Fruit fly (Drosophila melanogaster): ENCODE results near the gene Rpn12R.

Gene Rpn12R

DNA sequence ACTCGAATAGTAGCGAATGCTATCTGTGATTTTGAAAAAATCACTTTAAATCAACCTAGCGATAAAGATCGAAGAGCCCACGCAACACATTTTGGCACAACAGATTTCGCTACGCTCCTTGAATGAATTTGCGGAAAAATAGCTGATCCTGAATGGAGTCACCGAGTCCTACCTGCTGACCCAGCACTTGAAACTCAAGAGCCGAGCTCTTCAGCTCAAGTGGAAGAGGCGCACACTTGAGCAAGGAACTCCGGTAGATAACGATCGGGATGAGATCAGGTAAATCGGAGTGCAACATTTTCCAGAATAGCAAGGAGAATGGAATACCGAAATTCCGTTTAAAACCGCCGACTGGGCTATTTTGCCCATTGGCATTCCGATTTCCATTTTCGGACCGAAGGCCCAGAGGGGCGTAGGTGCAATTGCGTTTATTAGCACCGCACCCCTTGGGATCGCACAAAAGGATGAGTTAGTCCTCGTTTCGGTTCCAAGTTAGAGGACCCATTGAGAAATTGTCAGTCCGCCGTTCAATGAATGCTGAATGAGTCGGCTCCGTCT lies 2.0 kb downstream of the Rpn12R start:
- TF ChIP-seq EcR (GFP tag; optimal IDR thresholded peaks at IDR 0.05) (no peak), CG8478 (optimal IDR thresholded peaks at IDR 0.05) (no peak), usp (GFP tag; optimal IDR thresholded peaks at IDR 0.05) (no peak), Dll (optimal IDR thresholded peaks at IDR 0.05) (no peak), psq (optimal IDR thresholded peaks at IDR 0.05) (no peak)

dm6 chr3L:15039510-15039909 lies 2.9 kb downstream of the Rpn12R start:
- no peak for TF ChIP-seq psq (optimal IDR thresholded peaks at IDR 0.05)
- no peak for TF ChIP-seq EcR (GFP tag; optimal IDR thresholded peaks at IDR 0.05)
- TF ChIP-seq Dll (optimal IDR thresholded peaks at IDR 0.05): no peak
- no peak for TF ChIP-seq pan (optimal IDR thresholded peaks at IDR 0.05)
- TF ChIP-seq CG8478 (optimal IDR thresholded peaks at IDR 0.05): no peak
- no peak for TF ChIP-seq usp (GFP tag; optimal IDR thresholded peaks at IDR 0.05)

DNA sequence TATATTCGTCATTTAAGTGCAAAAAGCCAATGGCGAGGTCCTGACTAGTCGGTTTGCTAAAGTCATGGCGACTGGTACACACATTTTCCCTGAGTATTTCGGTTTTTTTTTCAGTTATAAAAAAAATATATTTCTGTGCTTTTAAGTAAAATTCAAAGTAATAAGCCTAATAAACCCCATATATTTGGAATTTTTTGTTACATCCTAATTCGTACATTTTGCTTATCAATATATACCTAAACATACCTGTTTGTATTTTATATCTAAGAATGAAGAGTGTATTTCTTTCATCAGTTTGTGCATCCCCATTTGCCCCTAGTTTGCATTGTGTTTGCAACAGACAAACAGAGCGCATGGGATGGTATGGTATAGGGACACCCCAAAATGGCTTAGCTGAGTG lies 6.8 kb downstream of the Rpn12R start:
- TF ChIP-seq EcR (GFP tag; optimal IDR thresholded peaks at IDR 0.05): no peak
- TF ChIP-seq psq (optimal IDR thresholded peaks at IDR 0.05): no peak
- no peak for TF ChIP-seq Dll (optimal IDR thresholded peaks at IDR 0.05)
- TF ChIP-seq pan (optimal IDR thresholded peaks at IDR 0.05): no peak
- TF ChIP-seq usp (GFP tag; optimal IDR thresholded peaks at IDR 0.05): no peak
- no peak for TF ChIP-seq CG8478 (optimal IDR thresholded peaks at IDR 0.05)

dm6 chr3L:15034714-15035076 lies 7.7 kb downstream of the Rpn12R start:
- TF ChIP-seq CG8478 (optimal IDR thresholded peaks at IDR 0.05) (no peak), pan (optimal IDR thresholded peaks at IDR 0.05) (no peak), EcR (GFP tag; optimal IDR thresholded peaks at IDR 0.05) (no peak), psq (optimal IDR thresholded peaks at IDR 0.05) (no peak), usp (GFP tag; optimal IDR thresholded peaks at IDR 0.05) (no peak), Dll (optimal IDR thresholded peaks at IDR 0.05) (no peak)

dm6 chr3L:15034061-15034713 lies 8.2 kb downstream of the Rpn12R start:
- no peak for TF ChIP-seq usp (GFP tag; optimal IDR thresholded peaks at IDR 0.05)
- TF ChIP-seq EcR (GFP tag; optimal IDR thresholded peaks at IDR 0.05): no peak
- no peak for TF ChIP-seq Dll (optimal IDR thresholded peaks at IDR 0.05)

DNA sequence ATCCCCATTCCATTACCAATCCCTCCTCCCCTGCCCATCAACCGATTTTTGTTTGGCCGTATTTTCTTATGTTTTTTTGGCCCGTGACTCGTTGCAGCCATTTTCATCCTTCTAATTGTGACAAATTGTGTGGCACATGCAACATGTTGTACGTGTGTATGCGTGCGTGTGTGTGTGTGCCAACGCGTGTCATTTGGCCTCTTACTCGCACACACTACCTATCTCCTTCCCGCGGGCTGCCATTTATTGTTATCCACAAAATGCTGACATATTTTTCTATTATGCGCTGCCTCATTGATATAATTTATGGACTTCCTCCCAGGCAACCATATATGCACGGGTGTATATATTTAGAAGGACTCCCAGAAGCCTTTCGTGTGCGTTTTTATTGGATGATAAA lies 10.6 kb downstream of the Rpn12R start:
- TF ChIP-seq usp (GFP tag; optimal IDR thresholded peaks at IDR 0.05) (no peak), pan (optimal IDR thresholded peaks at IDR 0.05) (no peak), Dll (optimal IDR thresholded peaks at IDR 0.05) (no peak), CG8478 (optimal IDR thresholded peaks at IDR 0.05) (no peak), EcR (GFP tag; optimal IDR thresholded peaks at IDR 0.05) (no peak), psq (optimal IDR thresholded peaks at IDR 0.05) (no peak)

dm6 chr3L:15023192-15023591 lies 19.2 kb downstream of the Rpn12R start, which contains the start of gene CG32148:
Gene CG32148 (plus strand): TSS chr3L:15023492.
- no peak for TF ChIP-seq usp (GFP tag; optimal IDR thresholded peaks at IDR 0.05)

dm6 chr3L:15021008-15021407 lies 21.4 kb downstream of the Rpn12R start:
- TF ChIP-seq EcR (GFP tag; optimal IDR thresholded peaks at IDR 0.05): no peak
- no peak for TF ChIP-seq CG8478 (optimal IDR thresholded peaks at IDR 0.05)
- no peak for TF ChIP-seq pan (optimal IDR thresholded peaks at IDR 0.05)
- TF ChIP-seq psq (optimal IDR thresholded peaks at IDR 0.05): no peak
- TF ChIP-seq usp (GFP tag; optimal IDR thresholded peaks at IDR 0.05): no peak
- TF ChIP-seq Dll (optimal IDR thresholded peaks at IDR 0.05): no peak

DNA sequence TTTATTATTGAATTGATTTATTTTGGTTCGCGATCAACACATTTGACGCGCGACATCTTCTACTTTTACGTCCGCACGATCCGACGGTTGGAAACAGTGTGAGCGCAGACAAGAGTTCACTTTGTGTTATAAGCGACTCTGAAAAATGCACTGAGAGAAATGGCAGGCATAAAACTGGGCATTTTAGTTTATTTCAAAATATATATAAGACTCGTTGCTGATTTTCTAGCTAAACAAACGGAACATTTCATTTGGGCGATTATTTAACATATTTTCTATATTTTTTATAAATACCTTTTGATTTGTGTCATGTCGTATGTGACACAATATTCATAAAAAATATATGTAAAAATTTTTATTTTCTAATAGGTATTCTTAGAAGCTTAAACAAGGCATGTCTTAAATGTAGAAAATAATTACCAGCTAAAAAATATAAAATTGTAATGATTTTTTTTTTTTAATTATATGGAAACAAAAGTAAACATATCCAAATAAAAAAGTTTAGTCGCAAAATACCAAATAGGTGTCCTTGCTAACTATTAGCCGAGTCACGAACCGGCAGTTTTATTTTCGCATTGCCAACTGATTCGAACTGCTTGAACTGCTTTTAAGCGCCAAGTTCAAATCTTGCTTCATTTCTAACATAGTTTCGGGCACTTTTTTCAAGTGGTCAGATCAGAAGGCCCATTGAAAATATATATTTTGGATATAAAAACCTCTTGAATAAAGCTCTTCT lies 28.2 kb downstream of the Rpn12R start, which contains the start of gene Reck:
Gene Reck, minus strand, starts transcription at position 106 of the 736 bp plus-strand sequence.
- TF ChIP-seq Dll (optimal IDR thresholded peaks at IDR 0.05) (no peak), EcR (GFP tag; optimal IDR thresholded peaks at IDR 0.05) (no peak), CG8478 (optimal IDR thresholded peaks at IDR 0.05) (no peak), usp (GFP tag; optimal IDR thresholded peaks at IDR 0.05) (no peak), psq (optimal IDR thresholded peaks at IDR 0.05) (no peak), pan (optimal IDR thresholded peaks at IDR 0.05) (no peak)

DNA sequence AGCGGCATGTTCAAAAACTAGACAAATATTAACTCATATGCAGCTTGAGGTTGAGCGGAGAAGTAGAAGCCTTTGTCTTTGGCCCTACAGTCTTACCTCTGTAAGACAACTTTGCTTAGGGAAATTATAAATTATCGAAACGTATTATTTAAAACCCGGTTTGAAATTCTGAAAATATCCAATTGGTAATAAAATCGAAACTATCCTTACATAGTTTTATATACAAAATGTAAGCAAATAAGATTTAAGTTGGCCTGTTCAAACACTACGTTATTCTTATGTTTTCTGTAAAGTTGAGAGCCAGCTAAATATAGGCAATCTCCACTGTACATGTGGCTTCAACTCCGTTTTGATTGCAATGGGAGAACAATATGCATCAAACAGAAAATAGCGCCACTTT lies 29.1 kb downstream of the Rpn12R start:
- TF ChIP-seq pan (optimal IDR thresholded peaks at IDR 0.05) (no peak), usp (GFP tag; optimal IDR thresholded peaks at IDR 0.05) (no peak), EcR (GFP tag; optimal IDR thresholded peaks at IDR 0.05) (no peak), Dll (optimal IDR thresholded peaks at IDR 0.05) (no peak), psq (optimal IDR thresholded peaks at IDR 0.05) (no peak), CG8478 (optimal IDR thresholded peaks at IDR 0.05) (no peak)

DNA sequence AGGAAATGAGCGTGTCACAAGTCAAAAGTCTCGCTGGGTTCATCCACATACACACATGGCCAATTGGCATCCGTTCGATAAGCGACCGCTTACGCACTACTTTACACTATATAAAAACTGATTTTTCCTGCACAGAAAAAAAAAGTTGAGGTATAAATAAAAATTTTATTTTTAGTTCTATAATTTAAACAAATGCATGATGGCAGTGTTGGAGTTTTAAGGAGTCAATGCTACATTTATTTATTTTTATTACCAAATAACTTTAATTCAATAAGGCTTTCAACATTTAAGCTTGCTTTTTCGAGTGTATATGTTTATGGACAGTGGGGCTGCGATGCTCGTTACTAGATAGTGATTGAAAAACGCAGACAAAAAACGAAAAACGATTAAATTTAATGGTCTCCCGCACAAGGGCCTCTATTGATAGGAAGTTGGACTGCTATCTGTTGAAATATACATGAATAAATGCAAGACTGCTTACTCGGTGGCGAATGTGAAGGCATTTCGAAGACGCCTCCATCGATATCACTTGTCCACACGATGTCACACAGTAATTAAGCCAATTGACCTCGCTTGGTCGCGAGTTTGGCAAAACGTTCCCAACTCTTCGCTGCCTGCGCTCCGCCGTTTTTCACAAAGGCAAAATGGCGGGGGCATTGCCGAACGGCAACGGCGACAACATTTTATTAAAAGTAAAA lies 30.6 kb downstream of the Rpn12R start:
- TF ChIP-seq usp (GFP tag; optimal IDR thresholded peaks at IDR 0.05): no peak
- no peak for TF ChIP-seq psq (optimal IDR thresholded peaks at IDR 0.05)
- no peak for TF ChIP-seq Dll (optimal IDR thresholded peaks at IDR 0.05)
- no peak for TF ChIP-seq CG8478 (optimal IDR thresholded peaks at IDR 0.05)
- TF ChIP-seq EcR (GFP tag; optimal IDR thresholded peaks at IDR 0.05): no peak
- no peak for TF ChIP-seq pan (optimal IDR thresholded peaks at IDR 0.05)

- TF ChIP-seq CG8478 (optimal IDR thresholded peaks at IDR 0.05): no peak
- TF ChIP-seq psq (optimal IDR thresholded peaks at IDR 0.05): no peak
- TF ChIP-seq Dll (optimal IDR thresholded peaks at IDR 0.05): no peak
- no peak for TF ChIP-seq usp (GFP tag; optimal IDR thresholded peaks at IDR 0.05)
- TF ChIP-seq EcR (GFP tag; optimal IDR thresholded peaks at IDR 0.05): no peak
- TF ChIP-seq pan (optimal IDR thresholded peaks at IDR 0.05): no peak
These were observed 31.2 kb downstream of the Rpn12R start for dm6 chr3L:15011142-15011541.

Data from whole organism.